Worm (Caenorhabditis elegans): ENCODE measurements around the gene gpd-2.
A peak's percentile ranks its signal among the peaks of the same experiment; 100 is the strongest.

DNA sequence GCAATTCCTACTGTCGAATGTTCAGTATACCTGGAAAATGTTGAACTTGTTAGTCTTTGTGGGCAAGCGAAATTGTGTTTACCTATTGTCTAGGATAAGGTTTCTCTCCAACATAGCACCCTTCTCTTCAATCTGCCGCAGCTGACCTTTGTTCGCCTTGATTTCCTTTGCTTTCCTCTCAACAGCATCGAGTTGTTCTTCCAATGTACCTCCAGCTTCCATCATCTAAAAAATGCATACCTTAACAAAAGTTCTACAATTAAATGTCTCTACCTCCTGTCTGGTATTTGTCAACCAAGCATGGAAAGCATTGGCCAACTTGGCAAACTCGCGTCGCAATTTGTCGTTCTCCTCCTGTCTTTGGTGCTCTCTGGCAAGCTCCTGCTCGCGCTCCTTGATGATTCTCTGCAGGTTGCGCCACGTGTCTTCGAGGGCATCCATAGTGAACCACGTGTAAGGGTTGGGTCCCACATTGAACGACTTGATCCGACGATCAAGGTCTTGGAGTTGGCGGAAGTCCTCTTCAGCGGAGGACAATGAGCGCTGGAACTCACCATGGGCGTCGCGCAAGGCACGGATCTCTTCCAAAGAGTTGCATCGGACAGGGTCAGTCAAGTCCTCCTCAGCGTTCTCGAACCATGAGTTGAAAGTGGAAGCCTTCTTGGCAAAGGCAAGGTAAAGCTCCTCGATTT, 4.3 kb upstream of the gpd-2 start:
- TF ChIP-seq ama-1 (optimal IDR thresholded peaks at IDR 0.05) (peak; percentile 39), ets-7 (tag; optimal IDR thresholded peaks at IDR 0.05) (no peak), tbx-37 (GFP tag; conservative IDR thresholded peaks at IDR 0.05) (no peak), flt-1 (GFP tag; IDR thresholded peaks at IDR 0.05) (no peak), hmbx-1 (tag; optimal IDR thresholded peaks at IDR 0.05) (no peak), B0310.2 (tag; optimal IDR thresholded peaks at IDR 0.05) (no peak), aly-1 (tag; optimal IDR thresholded peaks at IDR 0.05) (no peak)
